Fruit fly (Drosophila melanogaster) whole organism, wandering third instar larva: Measurements from ENCODE around the gene Pgant5.

ENCODE experiments used
- Abd-B ChIP-seq: fragments of >200 bp; optimal IDR thresholded peaks from 2 replicates; lab custom pipeline; 2017; ENCODE audit warnings: missing biosample characterization, missing genetic modification characterization
- CG9705 ChIP-seq: fragments of 200-800 bp; sonication (Bioruptor generic); optimal IDR thresholded peaks from 2 replicates; lab custom pipeline; 2018; ENCODE audit warnings: missing biosample characterization, mild to moderate bottlenecking, missing genetic modification characterization
- CrebA ChIP-seq: fragments of 200-800 bp; sonication (Bioruptor generic); optimal IDR thresholded peaks from 2 replicates; lab custom pipeline; 2016; ENCODE audit warnings: missing biosample characterization, mild to moderate bottlenecking, missing genetic modification characterization, borderline replicate concordance
- Dfd ChIP-seq: fragments of >200 bp; optimal IDR thresholded peaks from 2 replicates; lab custom pipeline; 2017; ENCODE audit warnings: missing biosample characterization, missing genetic modification characterization
- Dif ChIP-seq: fragments of 200-275, 200-300 bp; sonication (Bioruptor generic); optimal IDR thresholded peaks from 2 replicates; lab custom pipeline; 2018; ENCODE audit warnings: missing biosample characterization, missing genetic modification characterization; ENCODE audit not compliant: partially characterized antibody
- GATAd ChIP-seq: sonication (Bioruptor generic); optimal IDR thresholded peaks from 2 replicates; lab custom pipeline; 2016; ENCODE audit warnings: missing biosample characterization, missing genetic modification characterization
- HLH106 ChIP-seq: fragments of 200-800 bp; optimal IDR thresholded peaks from 3 replicates; lab custom pipeline; 2019; ENCODE audit warnings: missing biosample characterization, mild to moderate bottlenecking, missing genetic modification characterization, moderate library complexity
- Hnf4 ChIP-seq: fragments of 200-800 bp; sonication (Bioruptor generic); optimal IDR thresholded peaks from 2 replicates; lab custom pipeline; 2016; ENCODE audit warnings: missing biosample characterization, mild to moderate bottlenecking, missing genetic modification characterization
- Hr83 ChIP-seq: fragments of 200-300 bp; sonication (Bioruptor generic); optimal IDR thresholded peaks from 2 replicates; lab custom pipeline; 2016; ENCODE audit warnings: missing biosample characterization, mild to moderate bottlenecking, missing genetic modification characterization, moderate library complexity; ENCODE audit not compliant: poor library complexity, severe bottlenecking
- Jra ChIP-seq: sonication (Bioruptor generic); optimal IDR thresholded peaks from 2 replicates; lab custom pipeline; 2016; ENCODE audit warnings: missing biosample characterization, missing genetic modification characterization
- Mio ChIP-seq: sonication (Bioruptor generic); optimal IDR thresholded peaks from 2 replicates; lab custom pipeline; 2016; ENCODE audit warnings: missing biosample characterization, missing genetic modification characterization
- Myc ChIP-seq: fragments of >200 bp; optimal IDR thresholded peaks from 2 replicates; lab custom pipeline; 2017
- N ChIP-seq: fragments of >200 bp; optimal IDR thresholded peaks from 2 replicates; lab custom pipeline; 2018; ENCODE audit warnings: missing biosample characterization, missing external identifiers, missing genetic modification characterization
- OdsH ChIP-seq: fragments of 200-800 bp; sonication (Bioruptor generic); optimal IDR thresholded peaks from 2 replicates; lab custom pipeline; 2016; ENCODE audit warnings: missing biosample characterization, mild to moderate bottlenecking, missing genetic modification characterization
- Rel ChIP-seq, 2 experiments: fragments of 200-800 bp; sonication (Bioruptor generic) in 1 of 2; optimal IDR thresholded peaks; 2 replicates in 1 of 2; 3 replicates in 1 of 2; lab custom pipeline; 2016 to 2019; ENCODE audit warnings: mild to moderate bottlenecking in 2 of 2, missing biosample characterization in 2 of 2, missing genetic modification characterization in 2 of 2, moderate library complexity in 1 of 2
- Sp1 ChIP-seq: fragments of 200-800 bp; sonication (Bioruptor generic); optimal IDR thresholded peaks from 3 replicates; lab custom pipeline; 2019; ENCODE audit warnings: missing biosample characterization, mild to moderate bottlenecking, missing genetic modification characterization, moderate library complexity
- br ChIP-seq: fragments of 200-800 bp; sonication (Bioruptor generic); optimal IDR thresholded peaks from 2 replicates; lab custom pipeline; 2016; ENCODE audit warnings: missing biosample characterization, missing genetic modification characterization
- brk ChIP-seq: fragments of 200-800 bp; sonication (Bioruptor generic); optimal IDR thresholded peaks from 2 replicates; lab custom pipeline; 2016; ENCODE audit warnings: missing biosample characterization, mild to moderate bottlenecking, missing genetic modification characterization
- dl ChIP-seq, 2 experiments: fragments of 175-275, 200-275 bp in 1 of 2; fragments of 200-275 bp in 1 of 2; sonication (Bioruptor generic); optimal IDR thresholded peaks; lab custom pipeline; 2018; ENCODE audit warnings: mild to moderate bottlenecking in 2 of 2, missing biosample characterization in 2 of 2, missing genetic modification characterization in 2 of 2, moderate library complexity in 2 of 2; ENCODE audit not compliant: partially characterized antibody in 2 of 2, insufficient read depth in 1 of 2
- dsf ChIP-seq: sonication (Bioruptor generic); optimal IDR thresholded peaks from 2 replicates; lab custom pipeline; 2016; ENCODE audit warnings: missing biosample characterization, missing genetic modification characterization, borderline replicate concordance
- ey ChIP-seq: fragments of 200-800 bp; sonication (Bioruptor generic); optimal IDR thresholded peaks from 2 replicates; lab custom pipeline; 2016; ENCODE audit warnings: missing biosample characterization, missing genetic modification characterization
- foxo ChIP-seq, 2 experiments: fragments of 200-800 bp; sonication (Bioruptor generic); optimal IDR thresholded peaks; 2 replicates in 1 of 2; 3 replicates in 1 of 2; lab custom pipeline; 2016 to 2017; ENCODE audit warnings: missing biosample characterization in 2 of 2, missing genetic modification characterization in 2 of 2
- fru ChIP-seq: fragments of 200-800 bp; sonication (Bioruptor generic); optimal IDR thresholded peaks from 3 replicates; lab custom pipeline; 2016; ENCODE audit warnings: missing biosample characterization, mild to moderate bottlenecking, missing genetic modification characterization
- h ChIP-seq: fragments of 200-800 bp; sonication (Bioruptor generic); optimal IDR thresholded peaks from 3 replicates; lab custom pipeline; 2016; ENCODE audit warnings: missing biosample characterization, mild to moderate bottlenecking, missing genetic modification characterization
- jim ChIP-seq: fragments of 175-275, 200-325 bp; sonication (Bioruptor generic); optimal IDR thresholded peaks from 2 replicates; lab custom pipeline; 2016; ENCODE audit warnings: missing biosample characterization, mild to moderate bottlenecking, missing genetic modification characterization
- lola ChIP-seq: fragments of >200 bp; optimal IDR thresholded peaks from 2 replicates; lab custom pipeline; 2017; ENCODE audit warnings: missing biosample characterization, missing genetic modification characterization
- pan ChIP-seq: fragments of >200 bp; optimal IDR thresholded peaks from 2 replicates; lab custom pipeline; 2017
- psq ChIP-seq: fragments of 200-800 bp; sonication (Bioruptor generic); optimal IDR thresholded peaks from 3 replicates; lab custom pipeline; 2017; ENCODE audit warnings: missing biosample characterization, mild to moderate bottlenecking, missing genetic modification characterization, moderate library complexity
- rgr ChIP-seq: fragments of 200-800 bp; sonication (Bioruptor generic); optimal IDR thresholded peaks from 3 replicates; lab custom pipeline; 2016; ENCODE audit warnings: missing biosample characterization, mild to moderate bottlenecking, missing genetic modification characterization
- sage ChIP-seq: fragments of 200-800 bp; sonication (Bioruptor generic); optimal IDR thresholded peaks from 2 replicates; lab custom pipeline; 2016; ENCODE audit warnings: missing biosample characterization, mild to moderate bottlenecking, missing genetic modification characterization
- tai ChIP-seq: sonication (Bioruptor generic); optimal IDR thresholded peaks from 2 replicates; lab custom pipeline; 2016; ENCODE audit warnings: missing biosample characterization, missing genetic modification characterization
- usp ChIP-seq: fragments of >200 bp; optimal IDR thresholded peaks from 2 replicates; lab custom pipeline; 2017; ENCODE audit warnings: missing biosample characterization, missing genetic modification characterization
- woc ChIP-seq: sonication (Bioruptor generic); optimal IDR thresholded peaks from 2 replicates; lab custom pipeline; 2016; ENCODE audit warnings: missing biosample characterization, mild to moderate bottlenecking, missing genetic modification characterization

Pgant5 gene

DNA sequence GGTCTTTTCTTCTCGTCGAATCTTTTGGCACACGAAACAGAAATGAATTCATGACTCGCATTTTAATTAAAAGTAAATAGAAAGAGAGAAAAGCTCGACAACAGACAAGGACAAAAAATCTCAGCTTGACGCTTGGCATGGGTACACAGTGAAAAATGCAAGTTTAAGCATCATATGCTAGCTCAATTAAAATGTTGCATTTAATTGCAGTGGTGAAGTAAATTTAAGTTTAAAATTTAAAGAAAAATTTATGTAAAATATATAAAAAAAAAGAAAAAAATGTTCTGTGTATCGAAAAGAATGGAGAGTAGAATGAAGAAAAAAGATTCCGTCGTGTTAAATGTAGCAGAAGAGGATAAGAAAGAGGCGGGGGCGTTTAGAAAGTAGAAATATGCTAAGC, 7.8 kb downstream of the Pgant5 start:
- no peak for TF ChIP-seq Rel (GFP tag; optimal IDR thresholded peaks at IDR 0.05; lab: Kevin White, UChicago)
- TF ChIP-seq Rel (tag; optimal IDR thresholded peaks at IDR 0.05; lab: Kevin White, UChicago) = no peak
- no peak for TF ChIP-seq dsf (GFP tag; lab: Kevin White, UChicago)
- TF ChIP-seq Sp1 (GFP tag; lab: Kevin White, UChicago) = peak; percentile 10
- no peak for TF ChIP-seq jim (GFP tag; lab: Kevin White, UChicago)
- no peak for TF ChIP-seq Abd-B (GFP tag; lab: Kevin White, UChicago)
- TF ChIP-seq Hr83 (GFP tag; lab: Kevin White, UChicago) = no peak
- no peak for TF ChIP-seq tai (GFP tag; lab: Kevin White, UChicago)
- TF ChIP-seq CrebA (GFP tag; lab: Kevin White, UChicago) = no peak
- TF ChIP-seq Hnf4 = peak; percentile 39
- TF ChIP-seq Dif = no peak
- peak; percentile 35 for TF ChIP-seq h (GFP tag; lab: Kevin White, UChicago)
- peak in 1 of 2 experiments; percentile 44 for TF ChIP-seq foxo (GFP tag; optimal IDR thresholded peaks at IDR 0.05; lab: Kevin White, UChicago)
- TF ChIP-seq fru (GFP tag; lab: Kevin White, UChicago) = peak; percentile 29
- no peak for TF ChIP-seq br (GFP tag; lab: Kevin White, UChicago)
- TF ChIP-seq lola (GFP tag; lab: Kevin White, UChicago) = no peak
- no peak for TF ChIP-seq GATAd (GFP tag; lab: Kevin White, UChicago)
- TF ChIP-seq N (GFP tag; lab: Kevin White, UChicago) = no peak
- TF ChIP-seq usp (GFP tag; lab: Kevin White, UChicago) = no peak
- peak; percentile 25 for TF ChIP-seq HLH106 (tag; lab: Kevin White, UChicago)
- no peak for TF ChIP-seq brk (GFP tag; lab: Kevin White, UChicago)
- no peak for TF ChIP-seq dl (GFP tag; optimal IDR thresholded peaks at IDR 0.05; lab: Kevin White, UChicago; ENCODE audit: insufficient read depth in 1 of 2, partially characterized antibody in 2 of 2)
- TF ChIP-seq rgr = peak; percentile 32
- TF ChIP-seq psq (GFP tag; lab: Kevin White, UChicago) = peak; percentile 42

DNA sequence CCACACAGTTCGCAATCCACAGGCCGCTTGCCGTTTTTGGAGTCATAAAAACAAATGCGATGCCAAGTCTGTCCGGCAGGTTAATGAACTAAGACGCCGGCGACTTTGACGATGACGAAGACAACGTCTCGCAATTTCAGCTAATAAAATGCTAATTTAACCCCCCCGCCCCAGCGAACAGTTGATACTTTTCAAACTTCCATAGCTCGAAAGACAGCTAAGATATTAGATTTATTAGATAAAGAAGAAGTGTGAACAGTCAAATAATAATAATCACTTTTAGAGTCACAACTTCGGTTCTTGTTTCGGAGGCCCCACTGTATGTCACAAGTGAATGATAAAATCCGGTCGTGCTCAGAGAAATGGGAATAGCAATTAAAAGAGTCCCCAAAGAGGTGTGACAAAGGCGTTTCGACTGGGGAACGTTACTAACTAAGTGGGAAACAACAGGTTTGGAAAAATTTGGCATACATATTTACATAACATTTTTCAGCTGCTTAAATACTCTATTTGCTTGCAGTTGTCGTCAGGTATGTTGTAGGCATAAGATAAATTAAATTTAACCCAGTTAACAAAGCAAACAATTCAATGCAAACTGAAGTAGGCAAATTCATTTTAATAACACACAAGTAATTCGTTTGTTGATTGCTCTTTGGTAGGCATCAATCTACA, 8.7 kb downstream of the Pgant5 start:
- TF ChIP-seq sage (GFP tag; lab: Kevin White, UChicago) (no peak), OdsH (GFP tag; lab: Kevin White, UChicago) (peak; percentile 63), psq (GFP tag; lab: Kevin White, UChicago) (peak; percentile 28), Dif (no peak), Dfd (GFP tag; lab: Kevin White, UChicago) (no peak), Myc (no peak), pan (lab: Kevin White, UChicago) (no peak), Hnf4 (peak; percentile 44), jim (GFP tag; lab: Kevin White, UChicago) (no peak), tai (GFP tag; lab: Kevin White, UChicago) (peak; percentile 57), Mio (GFP tag; lab: Kevin White, UChicago) (no peak), HLH106 (tag; lab: Kevin White, UChicago) (peak; percentile 52), GATAd (GFP tag; lab: Kevin White, UChicago) (peak; percentile 6), dsf (GFP tag; lab: Kevin White, UChicago) (peak; percentile 5), foxo (GFP tag; optimal IDR thresholded peaks at IDR 0.05; lab: Kevin White, UChicago) (peak in 1 of 2 experiments; percentile 56), rgr (peak; percentile 25), fru (GFP tag; lab: Kevin White, UChicago) (peak; percentile 71), woc (GFP tag; lab: Kevin White, UChicago) (peak; percentile 16), Jra (peak; percentile 48), br (GFP tag; lab: Kevin White, UChicago) (peak; percentile 64), Sp1 (GFP tag; lab: Kevin White, UChicago) (peak; percentile 30), ey (GFP tag; lab: Kevin White, UChicago) (peak; percentile 78), h (GFP tag; lab: Kevin White, UChicago) (peak; percentile 51), dl (GFP tag; optimal IDR thresholded peaks at IDR 0.05; lab: Kevin White, UChicago; ENCODE audit: insufficient read depth in 1 of 2, partially characterized antibody in 2 of 2) (no peak), CG9705 (GFP tag; lab: Kevin White, UChicago) (no peak)
